Fruit fly (Drosophila melanogaster) whole organism, pupa: ENCODE results near the gene CG31922.

Experiments
- CG12605 ChIP-seq: fragments of 200-800 bp; sonication (Bioruptor generic); IDR thresholded peaks from 2 replicates; pipeline ENCODE4 v1.3.6; 2022; ENCODE audit warnings: missing biosample characterization, missing genetic modification characterization
- CG14655 ChIP-seq: fragments of 200-800 bp; sonication (Bioruptor generic); optimal IDR thresholded peaks from 3 replicates; lab custom pipeline; 2017; ENCODE audit warnings: mild to moderate bottlenecking, missing biosample characterization, missing genetic modification reagents, missing genetic modification characterization
- CG15710 ChIP-seq: fragments of 200-800 bp; sonication (Bioruptor generic); optimal IDR thresholded peaks from 2 replicates; lab custom pipeline; 2018; ENCODE audit warnings: missing biosample characterization, mild to moderate bottlenecking, missing genetic modification characterization, moderate library complexity
- CG32121 ChIP-seq: fragments of 200-800 bp; sonication (Bioruptor generic); IDR thresholded peaks from 2 replicates; pipeline ENCODE4 v1.3.6; 2022; ENCODE audit warnings: missing biosample characterization, missing genetic modification characterization
- CG34367 ChIP-seq: fragments of 200-800 bp; sonication (Bioruptor generic); optimal IDR thresholded peaks from 2 replicates; lab custom pipeline; 2018; ENCODE audit warnings: missing biosample characterization, mild to moderate bottlenecking, missing genetic modification characterization
- CG8159 ChIP-seq: fragments of 200-800 bp; sonication (Bioruptor generic); optimal IDR thresholded peaks from 3 replicates; lab custom pipeline; 2018; ENCODE audit warnings: missing biosample characterization, mild to moderate bottlenecking, missing genetic modification characterization, moderate library complexity
- CG8301 ChIP-seq: fragments of 200-800 bp; sonication (Bioruptor generic); optimal IDR thresholded peaks from 2 replicates; lab custom pipeline; 2018; ENCODE audit warnings: missing biosample characterization, mild to moderate bottlenecking, missing genetic modification characterization
- D1 ChIP-seq: fragments of 200-800 bp; sonication (Bioruptor generic); optimal IDR thresholded peaks from 2 replicates; lab custom pipeline; 2018; ENCODE audit warnings: missing biosample characterization, mild to moderate bottlenecking, missing genetic modification characterization, moderate library complexity
- Ets98B ChIP-seq: fragments of 200-800 bp; sonication (Bioruptor generic); IDR thresholded peaks from 2 replicates; pipeline ENCODE4 v1.3.6; 2022; ENCODE audit warnings: missing biosample characterization, missing genetic modification characterization
- Snoo ChIP-seq: fragments of 200-800 bp; sonication (Bioruptor generic); optimal IDR thresholded peaks from 3 replicates; lab custom pipeline; 2017; ENCODE audit warnings: missing biosample characterization, mild to moderate bottlenecking, missing genetic modification characterization, inconsistent platforms

- TF ChIP-seq Ets98B (GFP tag; lab: Robert Waterston, UW) (no peak), CG8301 (tag; lab: Kevin White, UChicago) (no peak), CG14655 (GFP tag; lab: Kevin White, UChicago) (no peak), CG32121 (no peak), CG34367 (tag; lab: Kevin White, UChicago) (no peak), CG12605 (GFP tag; lab: Robert Waterston, UW) (no peak), CG15710 (tag; lab: Kevin White, UChicago) (no peak), Snoo (tag; lab: Kevin White, UChicago) (no peak), D1 (no peak), CG8159 (tag; lab: Kevin White, UChicago) (no peak)
These were observed 27.2 kb upstream of the CG31922 start, which contains the start of gene MFS3 for dm6 chr2L:1142730-1143281.
